Fruit fly (Drosophila melanogaster) whole organism, embryonic: ENCODE results near the gene Cralbp.
A peak's percentile ranks its signal among the peaks of the same experiment; 100 is the strongest.

Experiments
- Awh ChIP-seq: fragments of 200-800 bp; sonication (Bioruptor generic); IDR thresholded peaks from 2 replicates; pipeline ENCODE4, ENCODE4 v1.3.6; 2022; ENCODE audit warnings: missing biosample characterization, missing genetic modification characterization
- Bgb ChIP-seq: fragments of 200-800 bp; sonication (Bioruptor generic); IDR thresholded peaks from 2 replicates; pipeline ENCODE4 v1.3.6; 2022; ENCODE audit warnings: missing biosample characterization, missing genetic modification characterization; ENCODE audit not compliant: partially characterized antibody
- Bteb2 ChIP-seq: fragments of 200-800 bp; sonication (Bioruptor generic); optimal IDR thresholded peaks from 2 replicates; lab custom pipeline; 2016; ENCODE audit warnings: missing biosample characterization, missing genetic modification characterization
- CG14014 ChIP-seq: fragments of 200-800 bp; sonication (Bioruptor generic); IDR thresholded peaks from 2 replicates; pipeline ENCODE4 v1.3.6; 2022; ENCODE audit warnings: missing biosample characterization, missing genetic modification characterization
- CG17829 ChIP-seq: fragments of 200-800 bp; optimal IDR thresholded peaks from 2 replicates; lab custom pipeline; 2019; ENCODE audit warnings: missing biosample characterization, mild to moderate bottlenecking, missing genetic modification characterization, moderate library complexity
- CG18476 ChIP-seq: fragments of 200-800 bp; sonication (Bioruptor generic); optimal IDR thresholded peaks from 2 replicates; lab custom pipeline; 2016; ENCODE audit warnings: missing biosample characterization, mild to moderate bottlenecking, missing genetic modification characterization
- CG32532 ChIP-seq: fragments of 200-800 bp; sonication (Bioruptor generic); IDR thresholded peaks from 2 replicates; pipeline ENCODE4 v1.3.6; 2022; ENCODE audit warnings: missing biosample characterization, missing genetic modification characterization
- CG32767 ChIP-seq: fragments of 200-800 bp; sonication (Bioruptor generic); IDR thresholded peaks from 2 replicates; pipeline ENCODE4 v1.3.6; 2022; ENCODE audit warnings: missing biosample characterization, missing genetic modification characterization
- CG3995 ChIP-seq: fragments of 200-800 bp; sonication (Bioruptor generic); optimal IDR thresholded peaks from 3 replicates; lab custom pipeline; 2016; ENCODE audit warnings: missing biosample characterization, missing genetic modification characterization
- CG42726 ChIP-seq: fragments of 200-800 bp; sonication (Bioruptor generic); IDR thresholded peaks from 2 replicates; pipeline ENCODE4 v1.3.6; 2022; ENCODE audit warnings: missing biosample characterization, missing genetic modification characterization; ENCODE audit not compliant: partially characterized antibody
- CG4360 ChIP-seq: fragments of 200-800 bp; sonication (Bioruptor generic); IDR thresholded peaks from 2 replicates; pipeline ENCODE4 v1.3.6; 2022; ENCODE audit warnings: missing biosample characterization, missing genetic modification characterization
- CG6272 ChIP-seq: fragments of 200-800 bp; sonication (Bioruptor generic); IDR thresholded peaks from 2 replicates; pipeline ENCODE4 v1.3.6; 2022; ENCODE audit warnings: missing biosample characterization, missing genetic modification characterization
- CG6654 ChIP-seq: fragments of 200-800 bp; sonication (Bioruptor generic); optimal IDR thresholded peaks from 2 replicates; lab custom pipeline; 2017; ENCODE audit warnings: missing biosample characterization, mild to moderate bottlenecking, missing genetic modification characterization
- CG7271 ChIP-seq: fragments of 200-800 bp; sonication (Bioruptor generic); optimal IDR thresholded peaks from 2 replicates; lab custom pipeline; 2018; ENCODE audit warnings: missing biosample characterization, mild to moderate bottlenecking, missing genetic modification characterization, moderate library complexity
- CG7556 ChIP-seq: fragments of 200-800 bp; sonication (Bioruptor generic); optimal IDR thresholded peaks from 2 replicates; lab custom pipeline; 2017; ENCODE audit warnings: missing biosample characterization, mild to moderate bottlenecking, missing genetic modification characterization
- CG9727 ChIP-seq: fragments of 200-800 bp; sonication (Bioruptor generic); optimal IDR thresholded peaks from 3 replicates; lab custom pipeline; 2017; ENCODE audit warnings: missing biosample characterization, mild to moderate bottlenecking, missing genetic modification characterization
- Doc3 ChIP-seq: fragments of 200-800 bp; sonication (Bioruptor generic); IDR thresholded peaks from 3 replicates; pipeline ENCODE4 v1.3.6; 2022; ENCODE audit warnings: missing biosample characterization, missing genetic modification characterization; ENCODE audit not compliant: partially characterized antibody
- Fer2 ChIP-seq: fragments of 200-800 bp; sonication (Bioruptor generic); optimal IDR thresholded peaks from 2 replicates; lab custom pipeline; 2018; ENCODE audit warnings: missing biosample characterization, mild to moderate bottlenecking, missing genetic modification characterization, moderate library complexity
- NK7.1 ChIP-seq: fragments of 200-800 bp; sonication (Bioruptor generic); optimal IDR thresholded peaks from 3 replicates; lab custom pipeline; 2016; ENCODE audit warnings: missing biosample characterization, missing genetic modification characterization
- Scr ChIP-seq: fragments of 200-800 bp; sonication (Bioruptor generic); IDR thresholded peaks from 2 replicates; pipeline ENCODE4 v1.3.6; 2022; ENCODE audit warnings: missing biosample characterization, missing genetic modification characterization; ENCODE audit not compliant: partially characterized antibody
- Six4 ChIP-seq: fragments of 200-800 bp; sonication (Bioruptor generic); optimal IDR thresholded peaks from 2 replicates; lab custom pipeline; 2016; ENCODE audit warnings: missing biosample characterization, missing genetic modification characterization
- Vsx1 ChIP-seq: fragments of 200-800 bp; sonication (Bioruptor generic); optimal IDR thresholded peaks from 2 replicates; lab custom pipeline; 2017; ENCODE audit warnings: missing biosample characterization, mild to moderate bottlenecking, missing genetic modification characterization, missing genetic modification reagents
- al ChIP-seq: fragments of 200-800 bp; sonication (Bioruptor generic); IDR thresholded peaks from 2 replicates; pipeline ENCODE4 v1.3.6; 2022; ENCODE audit warnings: missing biosample characterization, missing genetic modification characterization
- cg ChIP-seq: fragments of 200-800 bp; sonication (Bioruptor generic); optimal IDR thresholded peaks from 3 replicates; lab custom pipeline; 2019; ENCODE audit warnings: missing biosample characterization, mild to moderate bottlenecking, missing genetic modification characterization, moderate library complexity
- chif ChIP-seq, 2 experiments: fragments of 200-800 bp; sonication (Bioruptor generic); optimal IDR thresholded peaks; 3 replicates each; lab custom pipeline; 2016; ENCODE audit warnings: missing biosample characterization in 2 of 2, missing genetic modification characterization in 2 of 2
- chinmo ChIP-seq: fragments of 200-800 bp; sonication (Bioruptor generic); IDR thresholded peaks from 4 replicates; pipeline ENCODE4 v1.3.6; 2022; ENCODE audit warnings: missing biosample characterization, missing genetic modification characterization; ENCODE audit not compliant: partially characterized antibody
- dm ChIP-seq: fragments of 200-800 bp; sonication (Bioruptor generic); optimal IDR thresholded peaks from 3 replicates; lab custom pipeline; 2016; ENCODE audit warnings: missing biosample characterization, missing genetic modification characterization
- dpn ChIP-seq, 2 experiments: fragments of 200-800 bp; sonication (Bioruptor generic); optimal IDR thresholded peaks; 3 replicates each; lab custom pipeline; 2016; ENCODE audit warnings: missing biosample characterization in 2 of 2, missing genetic modification characterization in 2 of 2
- emc ChIP-seq: fragments of 200-800 bp; sonication (Bioruptor generic); optimal IDR thresholded peaks from 2 replicates; lab custom pipeline; 2016; ENCODE audit warnings: missing biosample characterization, missing genetic modification characterization
- esg ChIP-seq: fragments of 200-800 bp; sonication (Bioruptor generic); conservative IDR thresholded peaks from 2 replicates; pipeline ENCODE4 v1.3.6; 2022; ENCODE audit warnings: missing biosample characterization, missing genetic modification characterization
- eyg ChIP-seq: fragments of 200-800 bp; sonication (Bioruptor generic); optimal IDR thresholded peaks from 3 replicates; lab custom pipeline; 2016; ENCODE audit warnings: missing biosample characterization, missing genetic modification characterization
- ftz-f1 ChIP-seq: fragments of 200-800 bp; sonication (Bioruptor generic); optimal IDR thresholded peaks from 2 replicates; lab custom pipeline; 2016; ENCODE audit warnings: missing biosample characterization, missing genetic modification characterization
- fu2 ChIP-seq: fragments of 200-800 bp; sonication (Bioruptor generic); optimal IDR thresholded peaks from 2 replicates; lab custom pipeline; 2016; ENCODE audit warnings: missing biosample characterization, missing genetic modification characterization
- gce ChIP-seq: fragments of 200-800 bp; sonication (Bioruptor generic); IDR thresholded peaks from 3 replicates; pipeline ENCODE4 v1.3.6; 2022; ENCODE audit warnings: missing biosample characterization, missing genetic modification characterization
- grau ChIP-seq: fragments of 200-800 bp; optimal IDR thresholded peaks from 3 replicates; lab custom pipeline; 2019; ENCODE audit warnings: missing biosample characterization, mild to moderate bottlenecking, missing genetic modification characterization, moderate library complexity
- h ChIP-seq: fragments of >200 bp; optimal IDR thresholded peaks from 2 replicates; lab custom pipeline; 2017
- hkb ChIP-seq, 2 experiments: fragments of 200-800 bp in 1 of 2; fragments of >200 bp in 1 of 2; sonication (Bioruptor generic) in 1 of 2; IDR thresholded peaks in 1 of 2; optimal IDR thresholded peaks in 1 of 2; 2 replicates each; pipeline versions ENCODE4 v1.3.6 to Lab custom; 2017 to 2022; ENCODE audit warnings: missing biosample characterization in 1 of 2, missing genetic modification characterization in 1 of 2
- klu ChIP-seq: fragments of 200-800 bp; sonication (Bioruptor generic); IDR thresholded peaks from 2 replicates; pipeline ENCODE4 v1.3.6; 2022; ENCODE audit warnings: missing biosample characterization, missing genetic modification characterization
- lab ChIP-seq: fragments of 200-800 bp; sonication (Bioruptor generic); optimal IDR thresholded peaks from 3 replicates; lab custom pipeline; 2017; ENCODE audit warnings: missing biosample characterization, missing genetic modification characterization, mild to moderate bottlenecking, moderate library complexity, missing genetic modification reagents
- nom ChIP-seq: fragments of 200-800 bp; sonication (Bioruptor generic); optimal IDR thresholded peaks from 2 replicates; lab custom pipeline; 2017; ENCODE audit warnings: missing biosample characterization, missing genetic modification characterization, mild to moderate bottlenecking, moderate library complexity, missing genetic modification reagents
- otp ChIP-seq: fragments of 200-800 bp; sonication (Bioruptor generic); IDR thresholded peaks from 3 replicates; pipeline ENCODE4, ENCODE4 v1.3.6; 2022; ENCODE audit warnings: missing biosample characterization, missing genetic modification characterization
- pros ChIP-seq: fragments of 200-800 bp; sonication (Bioruptor generic); optimal IDR thresholded peaks from 3 replicates; lab custom pipeline; 2019; ENCODE audit warnings: missing biosample characterization, mild to moderate bottlenecking, missing genetic modification characterization, moderate library complexity
- ranshi ChIP-seq: fragments of 200-800 bp; sonication (Bioruptor generic); IDR thresholded peaks from 2 replicates; pipeline ENCODE4 v1.3.6; 2022; ENCODE audit warnings: missing biosample characterization, missing genetic modification characterization
- rib ChIP-seq: fragments of 200-800 bp; sonication (Bioruptor generic); IDR thresholded peaks from 2 replicates; pipeline ENCODE4 v1.3.6; 2022; ENCODE audit warnings: missing biosample characterization, missing genetic modification characterization
- schlank ChIP-seq: fragments of 200-800 bp; sonication (Bioruptor generic); optimal IDR thresholded peaks from 2 replicates; lab custom pipeline; 2018; ENCODE audit warnings: missing biosample characterization, mild to moderate bottlenecking, missing genetic modification characterization
- seq ChIP-seq: fragments of 200-800 bp; sonication (Bioruptor generic); IDR thresholded peaks from 2 replicates; pipeline ENCODE4 v1.3.6; 2022; ENCODE audit warnings: missing biosample characterization, missing genetic modification characterization
- slou ChIP-seq: fragments of 200-800 bp; sonication (Bioruptor generic); optimal IDR thresholded peaks from 3 replicates; lab custom pipeline; 2016; ENCODE audit warnings: missing biosample characterization, missing genetic modification characterization
- sr ChIP-seq: fragments of 200-800 bp; sonication (Bioruptor generic); IDR thresholded peaks from 3 replicates; pipeline ENCODE4 v1.3.6; 2022; ENCODE audit warnings: missing biosample characterization, missing genetic modification characterization
- trem ChIP-seq: fragments of 200-800 bp; optimal IDR thresholded peaks from 3 replicates; lab custom pipeline; 2019; ENCODE audit warnings: missing biosample characterization, mild to moderate bottlenecking, missing genetic modification characterization, moderate library complexity
- unc-4 ChIP-seq: fragments of 200-800 bp; sonication (Bioruptor generic); IDR thresholded peaks from 2 replicates; pipeline ENCODE4 v1.3.6; 2022; ENCODE audit warnings: missing biosample characterization, missing genetic modification characterization; ENCODE audit not compliant: partially characterized antibody
- vfl ChIP-seq: fragments of 200-800 bp; sonication (Bioruptor generic); optimal IDR thresholded peaks from 2 replicates; lab custom pipeline; 2016; ENCODE audit warnings: missing biosample characterization, missing genetic modification characterization

The Cralbp gene

dm6 chr3L:5793967-5794366 is 7.4 kb upstream of the Cralbp start, which contains the start of gene Bre1 (continued):
- no peak for TF ChIP-seq Vsx1 (GFP tag; lab: Kevin White, UChicago)
- TF ChIP-seq emc = no peak
- no peak for TF ChIP-seq seq (GFP tag; lab: Robert Waterston, UW)
- no peak for TF ChIP-seq lab (GFP tag; lab: Kevin White, UChicago)
- no peak for TF ChIP-seq NK7.1 (GFP tag; lab: Kevin White, UChicago)
- no peak for TF ChIP-seq CG32532 (GFP tag; lab: Robert Waterston, UW)
- no peak for TF ChIP-seq pros
- TF ChIP-seq slou (GFP tag; lab: Kevin White, UChicago) = no peak
- TF ChIP-seq Bgb (GFP tag; lab: Robert Waterston, UW) = peak; percentile 77
- no peak for TF ChIP-seq CG4360
- no peak for TF ChIP-seq fu2 (GFP tag; lab: Kevin White, UChicago)
- no peak for TF ChIP-seq gce
- TF ChIP-seq CG14014 (GFP tag; lab: Robert Waterston, UW) = no peak
- TF ChIP-seq CG32767 (GFP tag; lab: Robert Waterston, UW) = no peak
- no peak for TF ChIP-seq CG7556
- no peak for TF ChIP-seq vfl (GFP tag; lab: Kevin White, UChicago)
- peak; percentile 38 for TF ChIP-seq CG17829
- no peak for TF ChIP-seq Fer2
- no peak for TF ChIP-seq nom (GFP tag; lab: Kevin White, UChicago)
- no peak for TF ChIP-seq schlank (tag; lab: Kevin White, UChicago)
- peak; percentile 34; the same call in 1 of the 2 replicates for TF ChIP-seq CG42726 (GFP tag; lab: Robert Waterston, UW)
- no peak for TF ChIP-seq chif (GFP tag; optimal IDR thresholded peaks at IDR 0.05; lab: Kevin White, UChicago)
- peak; percentile 67 for TF ChIP-seq Scr
- peak; percentile 55 for TF ChIP-seq CG3995 (GFP tag; lab: Kevin White, UChicago)
- TF ChIP-seq ftz-f1 (GFP tag; lab: Kevin White, UChicago) = no peak
- TF ChIP-seq Bteb2 = no peak
- no peak for TF ChIP-seq Six4 (GFP tag; lab: Kevin White, UChicago)
- TF ChIP-seq dm (GFP tag; lab: Kevin White, UChicago) = peak; percentile 33
- no peak for TF ChIP-seq esg (GFP tag; lab: Robert Waterston, UW)
- TF ChIP-seq cg (GFP tag; lab: Kevin White, UChicago) = no peak
- no peak for TF ChIP-seq al
- no peak for TF ChIP-seq CG18476 (GFP tag; lab: Kevin White, UChicago)
- no peak for TF ChIP-seq CG6654 (GFP tag; lab: Kevin White, UChicago)
- TF ChIP-seq grau (tag; lab: Kevin White, UChicago) = no peak
- TF ChIP-seq sr (GFP tag; lab: Robert Waterston, UW) = no peak
- TF ChIP-seq unc-4 (GFP tag; lab: Robert Waterston, UW) = peak; percentile 80; the same call in 1 of the 2 replicates
- no peak for TF ChIP-seq hkb (optimal IDR thresholded peaks at IDR 0.05; lab: Kevin White, UChicago)
- TF ChIP-seq hkb (GFP tag; IDR thresholded peaks at IDR 0.05; lab: Robert Waterston, UW) = no peak
- no peak for TF ChIP-seq Awh
- no peak for TF ChIP-seq ranshi (GFP tag; lab: Robert Waterston, UW)
- TF ChIP-seq klu (GFP tag; lab: Robert Waterston, UW) = peak; percentile 51; the same call in 1 of the 2 replicates
- TF ChIP-seq dpn (GFP tag; optimal IDR thresholded peaks at IDR 0.05; lab: Kevin White, UChicago) = no peak
- TF ChIP-seq CG7271 (tag; lab: Kevin White, UChicago) = no peak
- TF ChIP-seq eyg (GFP tag; lab: Kevin White, UChicago) = no peak
- TF ChIP-seq otp (GFP tag; lab: Robert Waterston, UW) = no peak
- TF ChIP-seq CG6272 (GFP tag; lab: Robert Waterston, UW) = no peak
- TF ChIP-seq Doc3 = peak; percentile 62
- TF ChIP-seq rib (GFP tag; lab: Robert Waterston, UW) = no peak
- TF ChIP-seq chinmo (GFP tag; lab: Robert Waterston, UW) = 0 out of 4 replicates have a peak, but pooled peaks have one; percentile 73
- TF ChIP-seq h = no peak
- no peak for TF ChIP-seq CG9727
- TF ChIP-seq trem (tag; lab: Kevin White, UChicago) = peak; percentile 82
